Worm (Caenorhabditis elegans) whole organism, young adult: ENCODE measurements around the gene Y22D7AL.10.
A peak's percentile ranks its signal among the peaks of the same experiment; 100 is the strongest.

Source experiments
- B0035.1 ChIP-seq: sonication (generic microtip); optimal IDR thresholded peaks from 2 replicates; lab custom pipeline; 2016; ENCODE audit warnings: missing genetic modification characterization, mild to moderate bottlenecking, missing compliant biosample characterization, missing genotype, missing genetic modification reagents
- B0261.1 ChIP-seq: sonication (generic microtip); optimal IDR thresholded peaks from 2 replicates; lab custom pipeline; 2016; ENCODE audit warnings: mild to moderate bottlenecking, missing genetic modification characterization, moderate library complexity, missing compliant biosample characterization
- B0336.3 ChIP-seq: fragments of 200-800 bp; sonication (Bioruptor generic); IDR thresholded peaks from 2 replicates; pipeline ENCODE4 v1.3.6; 2022; ENCODE audit warnings: missing genetic modification characterization, missing compliant biosample characterization
- C06A6.2 ChIP-seq: fragments of 200-800 bp; sonication (Bioruptor generic); conservative IDR thresholded peaks from 2 replicates; pipeline ENCODE4 v1.3.6; 2022; ENCODE audit warnings: missing genetic modification characterization, missing compliant biosample characterization
- F22D6.2 ChIP-seq: sonication (generic microtip); optimal IDR thresholded peaks from 2 replicates; lab custom pipeline; 2016; ENCODE audit warnings: mild to moderate bottlenecking, missing genetic modification characterization, missing compliant biosample characterization
- F52B5.7 ChIP-seq: sonication (generic microtip); optimal IDR thresholded peaks from 2 replicates; lab custom pipeline; 2016; ENCODE audit warnings: mild to moderate bottlenecking, missing genetic modification characterization, missing compliant biosample characterization
- F57A8.1 ChIP-seq: fragments of 200-800 bp; sonication (Bioruptor generic); optimal IDR thresholded peaks from 2 replicates; lab custom pipeline; 2018; ENCODE audit warnings: mild to moderate bottlenecking, missing genetic modification characterization, moderate library complexity, missing compliant biosample characterization
- K12H6.12 ChIP-seq: fragments of 200-800 bp; sonication (Bioruptor generic); optimal IDR thresholded peaks from 2 replicates; lab custom pipeline; 2018; ENCODE audit warnings: mild to moderate bottlenecking, missing genetic modification characterization, missing compliant biosample characterization
- Y53G8AR.9 ChIP-seq: fragments of 200-800 bp; sonication (Bioruptor generic); conservative IDR thresholded peaks from 2 replicates; pipeline ENCODE4 v1.3.6; 2022; ENCODE audit warnings: missing genetic modification reagents, missing genetic modification characterization, missing compliant biosample characterization
- Y56A3A.18 ChIP-seq: fragments of 200-800 bp; sonication (Bioruptor generic); IDR thresholded peaks from 2 replicates; pipeline ENCODE4 v1.3.6; 2022; ENCODE audit warnings: missing genetic modification reagents, missing genetic modification characterization, missing compliant biosample characterization
- Y67H2A.10 ChIP-seq: fragments of 200-800 bp; sonication (Bioruptor generic); conservative IDR thresholded peaks from 2 replicates; pipeline ENCODE4 v1.3.6; 2022; ENCODE audit warnings: missing genetic modification reagents, missing genetic modification characterization, missing compliant biosample characterization
- ama-1 ChIP-seq, 3 experiments: fragments of 150-350 bp in 1 of 3; sonication (generic microtip) in 2 of 3; optimal IDR thresholded peaks; 2 replicates each; lab custom pipeline; 2014 to 2018; ENCODE audit warnings: missing biosample characterization in 2 of 3, missing genetic modification characterization in 2 of 3, missing genetic modification reagents in 2 of 3
- aptf-3 ChIP-seq: fragments of 200-800 bp; sonication (Bioruptor generic); IDR thresholded peaks from 2 replicates; pipeline ENCODE4 v1.3.6; 2022; ENCODE audit warnings: missing genetic modification characterization, missing compliant biosample characterization
- atf-7 ChIP-seq: sonication (generic microtip); optimal IDR thresholded peaks from 2 replicates; lab custom pipeline; 2017; ENCODE audit warnings: mild to moderate bottlenecking, missing genetic modification characterization, missing compliant biosample characterization
- attf-5 ChIP-seq: fragments of 200-800 bp; sonication (Bioruptor generic); optimal IDR thresholded peaks from 2 replicates; lab custom pipeline; 2018; ENCODE audit warnings: mild to moderate bottlenecking, missing genetic modification characterization, missing compliant biosample characterization
- cebp-1 ChIP-seq, 2 experiments: fragments of 200-800 bp in 1 of 2; sonication (Bioruptor generic) in 1 of 2; sonication (generic microtip) in 1 of 2; IDR thresholded peaks in 1 of 2; optimal IDR thresholded peaks in 1 of 2; 2 replicates each; pipeline versions ENCODE4 v1.3.6 to Lab custom; 2017 to 2022; ENCODE audit warnings: missing compliant biosample characterization in 2 of 2, missing genetic modification characterization in 2 of 2, mild to moderate bottlenecking in 1 of 2, missing genetic modification reagents in 1 of 2, moderate library complexity in 1 of 2
- die-1 ChIP-seq: sonication (generic microtip); optimal IDR thresholded peaks from 2 replicates; lab custom pipeline; 2016; ENCODE audit warnings: missing genotype, mild to moderate bottlenecking, missing genetic modification characterization, missing compliant biosample characterization
- efl-1 ChIP-seq: fragments of 150-350 bp; optimal IDR thresholded peaks from 2 replicates; lab custom pipeline; 2014; ENCODE audit warnings: missing biosample characterization, missing genetic modification reagents, missing genetic modification characterization
- ekl-4 ChIP-seq: fragments of 200-800 bp; sonication (Bioruptor generic); IDR thresholded peaks from 2 replicates; pipeline ENCODE4 v1.3.6; 2022; ENCODE audit warnings: missing genetic modification reagents, missing genetic modification characterization, missing compliant biosample characterization
- ets-4 ChIP-seq: fragments of 200-800 bp; sonication (Bioruptor generic); optimal IDR thresholded peaks from 2 replicates; lab custom pipeline; 2018; ENCODE audit warnings: mild to moderate bottlenecking, missing genetic modification characterization, missing compliant biosample characterization
- him-1 ChIP-seq: sonication (generic microtip); optimal IDR thresholded peaks from 2 replicates; lab custom pipeline; 2016; ENCODE audit warnings: missing genotype, missing genetic modification reagents, missing genetic modification characterization, missing compliant biosample characterization
- hlh-26 ChIP-seq: fragments of 200-800 bp; sonication (Bioruptor generic); conservative IDR thresholded peaks from 2 replicates; pipeline ENCODE4 v1.3.6; 2022; ENCODE audit warnings: missing genetic modification reagents, missing genetic modification characterization, missing compliant biosample characterization
- lin-35 ChIP-seq, 3 experiments: fragments of 150-350 bp in 2 of 3; sonication (generic microtip) in 1 of 3; optimal IDR thresholded peaks; 2 replicates each; lab custom pipeline; 2014 to 2018; ENCODE audit warnings: missing biosample characterization in 3 of 3, missing genetic modification characterization in 3 of 3, missing genetic modification reagents in 3 of 3
- lir-1 ChIP-seq: fragments of 200-800 bp; sonication (Bioruptor generic); conservative IDR thresholded peaks from 2 replicates; pipeline ENCODE4 v1.3.6; 2022; ENCODE audit warnings: missing genetic modification reagents, missing genetic modification characterization, missing compliant biosample characterization
- lsy-27 ChIP-seq: sonication (generic microtip); optimal IDR thresholded peaks from 2 replicates; lab custom pipeline; 2017; ENCODE audit warnings: missing genetic modification characterization, mild to moderate bottlenecking, missing compliant biosample characterization, antibody characterized with exemption, missing genotype, borderline replicate concordance; ENCODE audit not compliant: insufficient read depth
- madf-3 ChIP-seq: fragments of 200-800 bp; sonication (Bioruptor generic); IDR thresholded peaks from 2 replicates; pipeline ENCODE4 v1.3.6; 2022; ENCODE audit warnings: missing genetic modification reagents, missing genetic modification characterization, missing compliant biosample characterization
- madf-6 ChIP-seq: fragments of 200-800 bp; sonication (Bioruptor generic); IDR thresholded peaks from 2 replicates; pipeline ENCODE4 v1.3.6; 2022; ENCODE audit warnings: missing genetic modification reagents, missing genetic modification characterization, missing compliant biosample characterization
- madf-8 ChIP-seq: fragments of 200-800 bp; sonication (Bioruptor generic); conservative IDR thresholded peaks from 2 replicates; pipeline ENCODE4 v1.3.6; 2022; ENCODE audit warnings: missing genetic modification reagents, missing genetic modification characterization, missing compliant biosample characterization
- mcd-1 ChIP-seq: fragments of 200-800 bp; sonication (Bioruptor generic); IDR thresholded peaks from 2 replicates; pipeline ENCODE4 v1.3.6; 2022; ENCODE audit warnings: missing genetic modification reagents, missing genetic modification characterization, missing compliant biosample characterization
- mxl-1 ChIP-seq: sonication (generic microtip); optimal IDR thresholded peaks from 2 replicates; lab custom pipeline; 2016; ENCODE audit warnings: missing genetic modification characterization, missing compliant biosample characterization
- nfya-2 ChIP-seq: fragments of 200-800 bp; sonication (Bioruptor generic); IDR thresholded peaks from 2 replicates; pipeline ENCODE4 v1.3.6; 2022; ENCODE audit warnings: missing genetic modification reagents, missing genetic modification characterization, missing compliant biosample characterization
- nfyb-1 ChIP-seq: fragments of 200-800 bp; sonication (Bioruptor generic); IDR thresholded peaks from 2 replicates; pipeline ENCODE4 v1.3.6; 2022; ENCODE audit warnings: missing genetic modification reagents, missing genetic modification characterization, missing compliant biosample characterization
- nhr-179 ChIP-seq: sonication (generic microtip); optimal IDR thresholded peaks from 2 replicates; lab custom pipeline; 2016; ENCODE audit warnings: mild to moderate bottlenecking, missing genetic modification characterization, missing compliant biosample characterization
- nhr-27 ChIP-seq: fragments of 200-800 bp; sonication (Bioruptor generic); optimal IDR thresholded peaks from 2 replicates; lab custom pipeline; 2018; ENCODE audit warnings: mild to moderate bottlenecking, missing genetic modification characterization, moderate library complexity, missing compliant biosample characterization
- rec-8 ChIP-seq, 2 experiments: sonication (generic microtip); optimal IDR thresholded peaks; 2 replicates each; lab custom pipeline; 2016; ENCODE audit warnings: mild to moderate bottlenecking in 2 of 2, missing genetic modification characterization in 2 of 2, missing genetic modification reagents in 2 of 2, missing genotype in 2 of 2, missing biosample characterization in 1 of 2, missing compliant biosample characterization in 1 of 2, moderate library complexity in 1 of 2
- rpc-1 ChIP-seq, 2 experiments: fragments of 150-350 bp in 1 of 2; sonication (generic microtip) in 1 of 2; optimal IDR thresholded peaks; 2 replicates each; lab custom pipeline; 2014 to 2018; ENCODE audit warnings: missing biosample characterization in 1 of 2, missing genetic modification characterization in 1 of 2, missing genetic modification reagents in 1 of 2, missing genotype in 1 of 2
- sdz-38 ChIP-seq: sonication (generic microtip); optimal IDR thresholded peaks from 2 replicates; lab custom pipeline; 2016; ENCODE audit warnings: missing genotype, missing genetic modification characterization, missing compliant biosample characterization
- sea-2 ChIP-seq: fragments of 200-800 bp; sonication (Bioruptor generic); IDR thresholded peaks from 2 replicates; pipeline ENCODE4 v1.3.6; 2022; ENCODE audit warnings: missing genetic modification characterization, missing compliant biosample characterization
- snpc-4 ChIP-seq, 5 experiments: fragments of 150-350 bp in 1 of 5; sonication (generic microtip) in 4 of 5; optimal IDR thresholded peaks; 2 replicates each; lab custom pipeline; 2014 to 2018; ENCODE audit warnings: missing genetic modification characterization in 5 of 5, missing biosample characterization in 3 of 5, antibody characterized with exemption in 2 of 5, mild to moderate bottlenecking in 2 of 5, missing compliant biosample characterization in 2 of 5, missing genotype in 2 of 5, moderate library complexity in 2 of 5, missing genetic modification reagents in 1 of 5
- unc-130 ChIP-seq: sonication (generic microtip); optimal IDR thresholded peaks from 2 replicates; lab custom pipeline; 2016; ENCODE audit warnings: missing genetic modification reagents, missing genetic modification characterization, missing compliant biosample characterization
- xnd-1 ChIP-seq: sonication (generic microtip); optimal IDR thresholded peaks from 2 replicates; lab custom pipeline; 2016; ENCODE audit warnings: missing genotype, missing genetic modification reagents, missing genetic modification characterization, missing compliant biosample characterization
- ztf-18 ChIP-seq: sonication (generic microtip); optimal IDR thresholded peaks from 2 replicates; lab custom pipeline; 2016; ENCODE audit warnings: missing genotype, mild to moderate bottlenecking, missing genetic modification characterization, missing compliant biosample characterization
- ztf-25 ChIP-seq: fragments of 200-800 bp; sonication (Bioruptor generic); IDR thresholded peaks from 2 replicates; pipeline ENCODE4 v1.3.6; 2022; ENCODE audit warnings: missing genetic modification reagents, missing genetic modification characterization, missing compliant biosample characterization
- ztf-26 ChIP-seq: sonication (generic microtip); optimal IDR thresholded peaks from 2 replicates; lab custom pipeline; 2017; ENCODE audit warnings: missing genetic modification characterization, missing compliant biosample characterization
- ztf-3 ChIP-seq: fragments of 200-800 bp; sonication (Bioruptor generic); optimal IDR thresholded peaks from 2 replicates; lab custom pipeline; 2018; ENCODE audit warnings: mild to moderate bottlenecking, missing genetic modification characterization, missing compliant biosample characterization
- ztf-6 ChIP-seq: fragments of 200-800 bp; sonication (Bioruptor generic); IDR thresholded peaks from 2 replicates; pipeline ENCODE4 v1.3.6; 2022; ENCODE audit warnings: missing genetic modification reagents, missing genetic modification characterization, missing compliant biosample characterization

Gene Y22D7AL.10

DNA sequence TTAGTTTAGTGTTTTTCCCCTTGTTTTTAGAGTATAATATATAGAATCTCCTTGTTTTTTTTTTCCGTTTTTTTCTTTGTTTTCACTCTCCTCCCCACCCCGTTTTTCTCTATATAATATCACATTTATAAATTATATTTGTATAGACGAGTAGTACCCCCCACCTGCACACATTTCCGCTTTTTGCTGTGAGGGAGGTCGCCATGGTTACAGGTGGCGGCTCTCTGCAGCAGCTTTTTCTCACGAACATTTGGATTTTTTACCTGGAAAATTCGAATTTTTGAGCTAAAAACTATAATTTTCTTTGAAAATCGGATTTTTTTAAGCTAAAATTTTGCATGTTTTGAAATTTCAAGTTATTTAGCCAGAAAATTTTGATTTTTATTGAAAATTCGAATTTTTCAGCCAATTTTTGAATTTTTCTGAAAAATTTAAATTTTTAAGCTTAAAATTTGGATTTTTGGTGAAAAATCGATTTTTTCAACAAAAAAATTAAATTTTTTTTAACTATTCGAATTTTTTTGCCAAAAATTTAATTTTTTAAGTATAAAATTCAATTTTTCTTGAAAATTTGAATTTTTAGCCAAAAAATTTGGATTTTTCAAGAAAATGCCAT, 7.0 kb upstream of the Y22D7AL.10 start (continued):
- peak; percentile 41 for TF ChIP-seq die-1 (tag; lab: Kevin White, UChicago)
- no peak for TF ChIP-seq nhr-179 (tag; lab: Kevin White, UChicago)
- peak; percentile 79 for TF ChIP-seq B0336.3 (GFP tag; lab: Robert Waterston, UW)
- no peak for TF ChIP-seq ztf-6
- TF ChIP-seq snpc-4 (GFP tag; optimal IDR thresholded peaks at IDR 0.05; lab: Kevin White, UChicago), result no peak
- TF ChIP-seq snpc-4 (tag; optimal IDR thresholded peaks at IDR 0.05; lab: Kevin White, UChicago), result no peak
- no peak for TF ChIP-seq ets-4 (GFP tag; lab: Kevin White, UChicago)
- no peak for TF ChIP-seq xnd-1
- TF ChIP-seq mxl-1 (tag; lab: Kevin White, UChicago), result no peak
- TF ChIP-seq K12H6.12, result no peak
- no peak for TF ChIP-seq sdz-38
- TF ChIP-seq rpc-1 (optimal IDR thresholded peaks at IDR 0.05; lab: Kevin White, UChicago), result no peak
- no peak for TF ChIP-seq rpc-1 (tag; optimal IDR thresholded peaks at IDR 0.05; lab: Kevin White, UChicago)
- no peak for TF ChIP-seq lir-1
- TF ChIP-seq nhr-27 (tag; lab: Kevin White, UChicago), result no peak
- no peak for TF ChIP-seq rec-8 (tag; optimal IDR thresholded peaks at IDR 0.05; lab: Kevin White, UChicago)
- peak; percentile 6 for TF ChIP-seq ztf-26 (tag; lab: Kevin White, UChicago)
- no peak for TF ChIP-seq F22D6.2 (tag; lab: Kevin White, UChicago)
- TF ChIP-seq mcd-1, result peak; percentile 57
- peak; percentile 74 for TF ChIP-seq ekl-4 (GFP tag; lab: Robert Waterston, UW)
- TF ChIP-seq F57A8.1 (GFP tag; lab: Kevin White, UChicago), result no peak
- TF ChIP-seq lsy-27 (tag; lab: Kevin White, UChicago), result no peak
- peak; percentile 67; the same call in 1 of the 2 replicates for TF ChIP-seq ztf-25 (GFP tag; lab: Robert Waterston, UW)
- TF ChIP-seq ama-1 (optimal IDR thresholded peaks at IDR 0.05; lab: Kevin White, UChicago), result no peak
- peak in 1 of 2 experiments; percentile 93 for TF ChIP-seq ama-1 (GFP tag; optimal IDR thresholded peaks at IDR 0.05; lab: Kevin White, UChicago)
- peak; percentile 66 for TF ChIP-seq atf-7 (tag; lab: Kevin White, UChicago)
- TF ChIP-seq B0035.1 (tag; lab: Kevin White, UChicago), result peak; percentile 14
- TF ChIP-seq nfyb-1 (GFP tag; lab: Robert Waterston, UW), result peak; percentile 80
- TF ChIP-seq him-1 (tag; lab: Kevin White, UChicago), result no peak
- TF ChIP-seq ztf-18 (tag; lab: Kevin White, UChicago), result peak; percentile 31
- no peak for TF ChIP-seq efl-1 (GFP tag; lab: Kevin White, UChicago)
- 0 out of 2 replicates have a peak, but pooled peaks have one; percentile 3 for TF ChIP-seq nfya-2 (GFP tag; lab: Robert Waterston, UW)
- no peak for TF ChIP-seq C06A6.2
- no peak for TF ChIP-seq Y67H2A.10
- TF ChIP-seq madf-3 (GFP tag; lab: Robert Waterston, UW), result peak; percentile 80; the same call in 1 of the 2 replicates
- TF ChIP-seq B0261.1 (tag; lab: Kevin White, UChicago), result peak; percentile 21
- peak; percentile 15 for TF ChIP-seq attf-5 (GFP tag; lab: Kevin White, UChicago)
- no peak for TF ChIP-seq unc-130
- TF ChIP-seq sea-2 (GFP tag; lab: Robert Waterston, UW), result no peak
- TF ChIP-seq Y56A3A.18 (GFP tag; lab: Robert Waterston, UW), result peak; percentile 71
- TF ChIP-seq lin-35 (GFP tag; optimal IDR thresholded peaks at IDR 0.05; lab: Kevin White, UChicago), result no peak
- TF ChIP-seq madf-6 (GFP tag; lab: Robert Waterston, UW), result peak; percentile 66
- peak; percentile 82; the same call in 1 of the 2 replicates for TF ChIP-seq aptf-3 (GFP tag; lab: Robert Waterston, UW)
- no peak for TF ChIP-seq cebp-1 (GFP tag; IDR thresholded peaks at IDR 0.05; lab: Robert Waterston, UW)
- TF ChIP-seq cebp-1 (tag; optimal IDR thresholded peaks at IDR 0.05; lab: Kevin White, UChicago), result peak; percentile 56
- peak; percentile 69; the same call in 1 of the 2 replicates for TF ChIP-seq Y53G8AR.9 (GFP tag; lab: Robert Waterston, UW)
- TF ChIP-seq ztf-3 (GFP tag; lab: Kevin White, UChicago), result peak; percentile 2
- no peak for TF ChIP-seq hlh-26
- TF ChIP-seq madf-8, result no peak
- peak; percentile 89 for TF ChIP-seq F52B5.7
